Worm (Caenorhabditis elegans) whole organism, early embryonic: ENCODE measurements around the gene K09C4.7.

ENCODE experiments used
- B0310.2 ChIP-seq: sonication (generic microtip); optimal IDR thresholded peaks from 2 replicates; lab custom pipeline; 2016; ENCODE audit warnings: mild to moderate bottlenecking, missing genetic modification characterization, missing compliant biosample characterization
- F13C5.2 ChIP-seq: sonication (generic microtip); optimal IDR thresholded peaks from 2 replicates; lab custom pipeline; 2017; ENCODE audit warnings: mild to moderate bottlenecking, missing genetic modification characterization, inconsistent platforms, missing compliant biosample characterization
- aly-1 ChIP-seq: sonication (generic microtip); optimal IDR thresholded peaks from 2 replicates; lab custom pipeline; 2016; ENCODE audit warnings: missing genetic modification characterization, missing compliant biosample characterization
- ama-1 ChIP-seq: fragments of 150-350 bp; optimal IDR thresholded peaks from 2 replicates; lab custom pipeline; 2014
- ceh-13 ChIP-seq: fragments of 200-800 bp; sonication (Bioruptor generic); optimal IDR thresholded peaks from 2 replicates; lab custom pipeline; 2018; ENCODE audit warnings: mild to moderate bottlenecking, missing genetic modification characterization, missing compliant biosample characterization
- pes-1 ChIP-seq: fragments of 200-800 bp; sonication (Bioruptor generic); IDR thresholded peaks from 2 replicates; pipeline ENCODE4 v1.3.6; 2022; ENCODE audit warnings: missing genetic modification reagents, missing genetic modification characterization, missing compliant biosample characterization
- tbx-11 ChIP-seq: fragments of 200-800 bp; sonication (Bioruptor generic); IDR thresholded peaks from 2 replicates; pipeline ENCODE4 v1.3.6; 2022; ENCODE audit warnings: missing genetic modification characterization, missing compliant biosample characterization
- tra-4 ChIP-seq: sonication (generic microtip); optimal IDR thresholded peaks from 2 replicates; lab custom pipeline; 2017; ENCODE audit warnings: missing genetic modification characterization, missing compliant biosample characterization

DNA sequence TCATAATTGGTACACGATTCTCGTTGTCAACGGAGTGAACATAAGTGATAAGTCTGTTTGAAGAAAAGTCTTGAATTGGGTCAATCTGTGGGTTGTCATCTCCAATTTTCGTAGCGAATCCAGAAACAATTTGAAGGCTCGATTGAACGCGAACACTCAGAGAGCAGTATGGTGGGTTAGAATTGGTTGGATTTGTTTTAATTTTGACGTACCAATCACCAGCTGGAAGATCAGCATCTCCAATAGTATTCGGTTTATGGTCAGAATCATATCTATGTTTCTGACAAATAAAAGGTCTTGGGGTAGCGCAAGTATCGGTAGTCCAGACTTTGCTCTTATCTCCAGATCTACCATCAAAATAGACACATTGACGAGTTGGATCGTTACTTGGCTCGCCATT lies 42.1 kb upstream of the K09C4.7 start:
- TF ChIP-seq F13C5.2 (tag; lab: Kevin White, UChicago) (no peak), ceh-13 (GFP tag; lab: Kevin White, UChicago) (no peak), ama-1 (no peak), B0310.2 (tag; lab: Kevin White, UChicago) (no peak), tbx-11 (GFP tag; lab: Robert Waterston, UW) (no peak), tra-4 (tag; lab: Kevin White, UChicago) (no peak), aly-1 (tag; lab: Kevin White, UChicago) (no peak), pes-1 (GFP tag; lab: Robert Waterston, UW) (no peak)
